Fruit fly (Drosophila melanogaster) whole organism, pupa: ENCODE measurements around the gene Bub3.

ENCODE experiments used
- CG12605 ChIP-seq: fragments of 200-800 bp; sonication (Bioruptor generic); IDR thresholded peaks from 2 replicates; pipeline ENCODE4 v1.3.6; 2022; ENCODE audit warnings: missing biosample characterization, missing genetic modification characterization
- CG14655 ChIP-seq: fragments of 200-800 bp; sonication (Bioruptor generic); optimal IDR thresholded peaks from 3 replicates; lab custom pipeline; 2017; ENCODE audit warnings: mild to moderate bottlenecking, missing biosample characterization, missing genetic modification reagents, missing genetic modification characterization
- CG15710 ChIP-seq: fragments of 200-800 bp; sonication (Bioruptor generic); optimal IDR thresholded peaks from 2 replicates; lab custom pipeline; 2018; ENCODE audit warnings: missing biosample characterization, mild to moderate bottlenecking, missing genetic modification characterization, moderate library complexity
- CG17806 ChIP-seq: fragments of 200-800 bp; sonication (Bioruptor generic); optimal IDR thresholded peaks from 2 replicates; lab custom pipeline; 2018; ENCODE audit warnings: missing biosample characterization, mild to moderate bottlenecking, missing genetic modification characterization, moderate library complexity
- CG34367 ChIP-seq: fragments of 200-800 bp; sonication (Bioruptor generic); optimal IDR thresholded peaks from 2 replicates; lab custom pipeline; 2018; ENCODE audit warnings: missing biosample characterization, mild to moderate bottlenecking, missing genetic modification characterization
- CG4496 ChIP-seq: fragments of 200-800 bp; sonication (Bioruptor generic); IDR thresholded peaks from 3 replicates; pipeline ENCODE4 v1.3.6; 2022; ENCODE audit warnings: missing biosample characterization, missing genetic modification characterization
- D1 ChIP-seq: fragments of 200-800 bp; sonication (Bioruptor generic); optimal IDR thresholded peaks from 2 replicates; lab custom pipeline; 2018; ENCODE audit warnings: missing biosample characterization, mild to moderate bottlenecking, missing genetic modification characterization, moderate library complexity
- EcR ChIP-seq: fragments of 200-800 bp; sonication (Bioruptor generic); optimal IDR thresholded peaks from 3 replicates; lab custom pipeline; 2019; ENCODE audit warnings: missing biosample characterization, missing genetic modification characterization, mild to moderate bottlenecking, moderate library complexity, missing genetic modification reagents
- Ets98B ChIP-seq: fragments of 200-800 bp; sonication (Bioruptor generic); IDR thresholded peaks from 2 replicates; pipeline ENCODE4 v1.3.6; 2022; ENCODE audit warnings: missing biosample characterization, missing genetic modification characterization
- Pif1B ChIP-seq: fragments of 200-800 bp; sonication (Bioruptor generic); optimal IDR thresholded peaks from 3 replicates; lab custom pipeline; 2016; ENCODE audit warnings: missing biosample characterization, missing genetic modification characterization

DNA sequence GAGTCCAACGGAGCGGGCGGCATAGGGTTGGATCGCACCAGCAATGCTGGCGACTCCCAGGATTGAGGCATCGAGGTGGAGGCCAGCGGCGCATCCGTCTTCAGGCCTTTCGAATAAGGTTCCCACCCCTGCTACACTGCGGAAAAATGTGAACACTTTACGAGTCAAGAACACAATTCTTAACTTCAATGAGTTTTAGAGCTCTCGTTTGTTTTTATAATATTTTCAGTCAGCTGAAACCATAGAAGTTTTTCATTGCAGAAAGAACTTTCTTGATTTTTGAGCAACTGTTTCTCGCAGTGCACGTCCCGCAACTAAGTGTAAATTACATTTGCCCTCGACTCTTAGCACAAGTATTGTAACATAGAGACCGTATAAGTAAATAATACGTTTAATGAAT lies 21.1 kb upstream of the Bub3 start:
- TF ChIP-seq EcR (GFP tag; lab: Kevin White, UChicago) (no peak), CG4496 (GFP tag; lab: Robert Waterston, UW) (no peak), Pif1B (no peak), CG15710 (tag; lab: Kevin White, UChicago) (no peak), Ets98B (GFP tag; lab: Robert Waterston, UW) (no peak), CG12605 (GFP tag; lab: Robert Waterston, UW) (no peak), CG34367 (no peak), D1 (tag; lab: Kevin White, UChicago) (no peak), CG14655 (GFP tag; lab: Kevin White, UChicago) (no peak), CG17806 (tag; lab: Kevin White, UChicago) (no peak)
